Worm (Caenorhabditis elegans) whole organism, L2 larva: Measurements from ENCODE around the gene lbp-8.

ENCODE experiments used
- C34F6.9 ChIP-seq: fragments of 150-350 bp; optimal IDR thresholded peaks from 2 replicates; lab custom pipeline; 2014; ENCODE audit warnings: missing biosample characterization, missing genetic modification characterization
- F13H6.1 ChIP-seq: sonication (generic microtip); optimal IDR thresholded peaks from 2 replicates; lab custom pipeline; 2016; ENCODE audit warnings: missing genetic modification characterization, missing compliant biosample characterization
- R02D3.7 ChIP-seq: fragments of 150-350 bp; optimal IDR thresholded peaks from 2 replicates; lab custom pipeline; 2014; ENCODE audit warnings: missing biosample characterization, missing genetic modification characterization
- Y55F3AM.14 ChIP-seq: fragments of 200-800 bp; sonication (Bioruptor generic); optimal IDR thresholded peaks from 2 replicates; lab custom pipeline; 2018; ENCODE audit warnings: mild to moderate bottlenecking, missing genetic modification characterization, missing compliant biosample characterization
- alr-1 ChIP-seq: fragments of 150-350 bp; optimal IDR thresholded peaks from 2 replicates; lab custom pipeline; 2014; ENCODE audit warnings: missing biosample characterization, missing genetic modification characterization
- aly-2 ChIP-seq: fragments of 150-350 bp; optimal IDR thresholded peaks from 2 replicates; lab custom pipeline; 2014; ENCODE audit warnings: missing biosample characterization, missing genetic modification characterization
- ama-1 ChIP-seq: fragments of 150-350 bp; optimal IDR thresholded peaks from 2 replicates; lab custom pipeline; 2018; ENCODE audit warnings: inconsistent platforms
- blmp-1 ChIP-seq: sonication (generic microtip); optimal IDR thresholded peaks from 2 replicates; lab custom pipeline; 2017; ENCODE audit warnings: missing genetic modification characterization, mild to moderate bottlenecking, missing compliant biosample characterization, antibody characterized with exemption, moderate library complexity; ENCODE audit not compliant: insufficient read depth
- ceh-82 ChIP-seq: fragments of 150-350 bp; optimal IDR thresholded peaks from 2 replicates; lab custom pipeline; 2014; ENCODE audit warnings: missing biosample characterization, missing genetic modification characterization
- crh-2 ChIP-seq: sonication (generic microtip); optimal IDR thresholded peaks from 2 replicates; lab custom pipeline; 2017; ENCODE audit warnings: missing biosample characterization, missing genetic modification characterization
- egl-27 ChIP-seq: sonication (generic microtip); optimal IDR thresholded peaks from 3 replicates; lab custom pipeline; 2017; ENCODE audit warnings: missing biosample characterization, missing genetic modification reagents, missing genetic modification characterization
- elt-1 ChIP-seq: fragments of 150-350 bp; optimal IDR thresholded peaks from 2 replicates; lab custom pipeline; 2014; ENCODE audit warnings: missing biosample characterization, missing genetic modification characterization
- fos-1 ChIP-seq: fragments of 150-350 bp; optimal IDR thresholded peaks from 2 replicates; lab custom pipeline; 2014; ENCODE audit warnings: missing biosample characterization, missing genetic modification characterization
- gmeb-1 ChIP-seq: fragments of 150-350 bp; optimal IDR thresholded peaks from 2 replicates; lab custom pipeline; 2014; ENCODE audit warnings: missing biosample characterization, missing genetic modification characterization
- lin-11 ChIP-seq: fragments of 150-350 bp; sonication (generic microtip); optimal IDR thresholded peaks from 2 replicates; lab custom pipeline; 2014; ENCODE audit warnings: missing biosample characterization, missing genetic modification characterization, inconsistent platforms, mixed read lengths
- lin-13 ChIP-seq: fragments of 150-350 bp; optimal IDR thresholded peaks from 2 replicates; lab custom pipeline; 2014; ENCODE audit warnings: missing biosample characterization, missing genetic modification reagents, missing genetic modification characterization
- lin-39 ChIP-seq: fragments of 150-350 bp; optimal IDR thresholded peaks from 2 replicates; lab custom pipeline; 2014; ENCODE audit warnings: missing biosample characterization, missing genetic modification reagents, missing genetic modification characterization
- lsy-2 ChIP-seq, 2 experiments: fragments of 150-350 bp in 1 of 2; sonication (generic microtip) in 1 of 2; optimal IDR thresholded peaks; 2 replicates each; lab custom pipeline; 2014 to 2017; ENCODE audit warnings: missing biosample characterization in 2 of 2, missing genetic modification characterization in 2 of 2
- mab-5 ChIP-seq: fragments of 150-350 bp; optimal IDR thresholded peaks from 2 replicates; lab custom pipeline; 2014; ENCODE audit warnings: missing biosample characterization, missing genetic modification characterization
- mbf-1 ChIP-seq: sonication (generic microtip); optimal IDR thresholded peaks from 2 replicates; lab custom pipeline; 2017; ENCODE audit warnings: missing biosample characterization, missing genetic modification characterization
- mdl-1 ChIP-seq, 2 experiments: fragments of 150-350 bp in 1 of 2; sonication (generic microtip) in 1 of 2; optimal IDR thresholded peaks; 2 replicates each; lab custom pipeline; 2017; ENCODE audit warnings: missing biosample characterization in 2 of 2, missing genetic modification characterization in 2 of 2
- nhr-10 ChIP-seq: sonication (generic microtip); optimal IDR thresholded peaks from 2 replicates; lab custom pipeline; 2017; ENCODE audit warnings: missing biosample characterization, missing genetic modification characterization
- nhr-11 ChIP-seq: fragments of 150-350 bp; optimal IDR thresholded peaks from 2 replicates; lab custom pipeline; 2014; ENCODE audit warnings: missing biosample characterization, missing genetic modification characterization
- nhr-12 ChIP-seq: fragments of 150-350 bp; optimal IDR thresholded peaks from 2 replicates; lab custom pipeline; 2014; ENCODE audit warnings: missing biosample characterization, missing genetic modification characterization
- nhr-129 ChIP-seq: fragments of 150-350 bp; optimal IDR thresholded peaks from 2 replicates; lab custom pipeline; 2014; ENCODE audit warnings: missing biosample characterization, missing genetic modification characterization
- nhr-21 ChIP-seq: fragments of 150-350 bp; optimal IDR thresholded peaks from 2 replicates; lab custom pipeline; 2014; ENCODE audit warnings: missing biosample characterization, missing genetic modification characterization
- nhr-23 ChIP-seq: fragments of 150-350 bp; optimal IDR thresholded peaks from 2 replicates; lab custom pipeline; 2014; ENCODE audit warnings: missing biosample characterization, missing genetic modification reagents, missing genetic modification characterization
- nhr-237 ChIP-seq: fragments of 150-350 bp; optimal IDR thresholded peaks from 2 replicates; lab custom pipeline; 2014; ENCODE audit warnings: missing biosample characterization, missing genetic modification characterization
- nhr-25 ChIP-seq: fragments of 150-350 bp; sonication (generic microtip); optimal IDR thresholded peaks from 3 replicates; lab custom pipeline; 2014; ENCODE audit warnings: missing biosample characterization, missing genetic modification characterization
- nhr-77 ChIP-seq: fragments of 150-350 bp; optimal IDR thresholded peaks from 2 replicates; lab custom pipeline; 2014; ENCODE audit warnings: missing biosample characterization, missing genetic modification characterization
- peb-1 ChIP-seq: fragments of 150-350 bp; optimal IDR thresholded peaks from 2 replicates; lab custom pipeline; 2014; ENCODE audit warnings: missing biosample characterization, missing genetic modification characterization
- sem-4 ChIP-seq: fragments of 150-350 bp; optimal IDR thresholded peaks from 2 replicates; lab custom pipeline; 2014; ENCODE audit warnings: missing biosample characterization, missing genetic modification reagents, missing genetic modification characterization
- skn-1 ChIP-seq: sonication (generic microtip); optimal IDR thresholded peaks from 2 replicates; lab custom pipeline; 2017; ENCODE audit warnings: missing biosample characterization, missing genetic modification characterization
- sma-3 ChIP-seq: sonication (generic microtip); optimal IDR thresholded peaks from 2 replicates; lab custom pipeline; 2016; ENCODE audit warnings: missing genetic modification reagents, missing genetic modification characterization, missing compliant biosample characterization
- sma-9 ChIP-seq, 2 experiments: fragments of 150-350 bp in 1 of 2; sonication (generic microtip) in 1 of 2; optimal IDR thresholded peaks; 2 replicates each; lab custom pipeline; 2014 to 2016; ENCODE audit warnings: missing genetic modification characterization in 2 of 2, mild to moderate bottlenecking in 1 of 2, missing biosample characterization in 1 of 2, missing compliant biosample characterization in 1 of 2, missing genetic modification reagents in 1 of 2, moderate library complexity in 1 of 2
- snpc-4 ChIP-seq: fragments of 150-350 bp; optimal IDR thresholded peaks from 2 replicates; lab custom pipeline; 2014; ENCODE audit warnings: missing biosample characterization, missing genetic modification characterization
- unc-55 ChIP-seq: fragments of 150-350 bp; sonication (generic microtip); optimal IDR thresholded peaks from 3 replicates; lab custom pipeline; 2014; ENCODE audit warnings: missing biosample characterization, missing genetic modification reagents, missing genetic modification characterization
- unc-62 ChIP-seq: fragments of 150-350 bp; optimal IDR thresholded peaks from 2 replicates; lab custom pipeline; 2014; ENCODE audit warnings: missing biosample characterization, missing genetic modification reagents, missing genetic modification characterization
- ztf-1 ChIP-seq: fragments of 200-800 bp; sonication (Bioruptor generic); conservative IDR thresholded peaks from 2 replicates; pipeline ENCODE4 v1.3.6; 2022; ENCODE audit warnings: missing genetic modification characterization, missing compliant biosample characterization
- ztf-11 ChIP-seq: sonication (generic microtip); optimal IDR thresholded peaks from 2 replicates; lab custom pipeline; 2017; ENCODE audit warnings: missing biosample characterization, missing genetic modification characterization
- ztf-4 ChIP-seq: fragments of 150-350 bp; optimal IDR thresholded peaks from 2 replicates; lab custom pipeline; 2014; ENCODE audit warnings: missing biosample characterization, missing genetic modification characterization

lbp-8 gene

DNA sequence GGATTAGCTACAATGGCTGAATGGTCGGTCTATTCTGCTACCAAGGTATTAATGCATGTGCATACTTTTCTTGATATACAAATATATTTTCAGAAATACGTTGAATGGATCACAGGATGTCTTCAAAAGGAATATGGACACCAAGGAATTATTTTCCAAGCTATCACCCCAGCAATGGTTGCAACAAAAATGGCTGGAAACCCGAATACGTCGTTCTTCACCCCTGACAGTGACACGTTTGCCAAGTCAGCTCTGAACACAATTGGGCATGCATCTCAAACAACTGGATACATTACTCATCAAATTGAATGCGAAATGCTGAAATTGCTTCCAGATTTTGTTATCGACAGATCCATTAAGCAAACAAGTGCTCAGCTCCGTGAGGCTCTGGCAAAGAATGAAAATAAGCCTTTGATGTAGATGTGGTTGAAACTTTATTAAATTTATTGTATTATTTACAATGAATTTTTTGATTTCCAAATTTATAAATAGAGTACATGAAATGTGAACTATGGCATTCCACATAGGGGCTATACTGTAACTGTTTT is 17.1 kb downstream of the lbp-8 start (continued):
- TF ChIP-seq crh-2, result peak; percentile 62
- TF ChIP-seq alr-1 (tag; lab: Kevin White, UChicago), result no peak
- TF ChIP-seq sem-4 (tag; lab: Kevin White, UChicago), result peak; percentile 17
- TF ChIP-seq ama-1 (lab: Kevin White, UChicago), result peak; percentile 96
- no peak for TF ChIP-seq peb-1 (tag; lab: Kevin White, UChicago)
- no peak for TF ChIP-seq mbf-1 (tag; lab: Kevin White, UChicago)
- no peak for TF ChIP-seq elt-1 (tag; lab: Kevin White, UChicago)
- TF ChIP-seq aly-2 (tag; lab: Kevin White, UChicago), result no peak
- peak; percentile 62 for TF ChIP-seq sma-3
- TF ChIP-seq F13H6.1 (tag; lab: Kevin White, UChicago), result peak; percentile 11
- TF ChIP-seq nhr-129 (tag; lab: Kevin White, UChicago), result peak; percentile 58
- TF ChIP-seq nhr-11 (tag; lab: Kevin White, UChicago), result no peak
- peak; percentile 22 for TF ChIP-seq nhr-25 (tag; lab: Kevin White, UChicago)
- no peak for TF ChIP-seq nhr-23 (tag; lab: Kevin White, UChicago)
- TF ChIP-seq nhr-21 (tag; lab: Kevin White, UChicago), result peak; percentile 46
- peak; percentile 42 for TF ChIP-seq sma-9 (GFP tag; optimal IDR thresholded peaks at IDR 0.05; lab: Kevin White, UChicago)
- TF ChIP-seq sma-9 (tag; optimal IDR thresholded peaks at IDR 0.05; lab: Kevin White, UChicago), result no peak
- TF ChIP-seq unc-62, result no peak
- TF ChIP-seq ztf-11, result no peak
- TF ChIP-seq snpc-4 (tag; lab: Kevin White, UChicago), result no peak

- TF ChIP-seq snpc-4 (tag; lab: Kevin White, UChicago) (no peak), lsy-2 (tag; optimal IDR thresholded peaks at IDR 0.05; lab: Kevin White, UChicago) (peak in 1 of 2 experiments; percentile 38), ceh-82 (tag; lab: Kevin White, UChicago) (no peak), unc-55 (GFP tag; lab: Kevin White, UChicago) (no peak), Y55F3AM.14 (peak; percentile 29), ztf-4 (peak; percentile 66), blmp-1 (tag; lab: Kevin White, UChicago) (no peak), unc-62 (no peak), sem-4 (tag; lab: Kevin White, UChicago) (no peak), aly-2 (tag; lab: Kevin White, UChicago) (no peak), ztf-1 (GFP tag; lab: Robert Waterston, UW) (no peak), lin-13 (GFP tag; lab: Kevin White, UChicago) (no peak), sma-9 (GFP tag; optimal IDR thresholded peaks at IDR 0.05; lab: Kevin White, UChicago) (peak; percentile 8), sma-9 (tag; optimal IDR thresholded peaks at IDR 0.05; lab: Kevin White, UChicago) (no peak), sma-3 (no peak), nhr-77 (no peak), elt-1 (tag; lab: Kevin White, UChicago) (no peak), ama-1 (lab: Kevin White, UChicago) (peak; percentile 92)
Observed at ce11 chrV:13908120-13908915, 17.7 kb downstream of the lbp-8 start.

- TF ChIP-seq ama-1 (lab: Kevin White, UChicago) (no peak), R02D3.7 (tag; lab: Kevin White, UChicago) (no peak)
Observed at ce11 chrV:13908916-13909176, 18.3 kb downstream of the lbp-8 start, which contains the start of gene C06B3.6. Gene C06B3.6, minus strand, starts transcription at chrV:13908967.

ce11 chrV:13909400-13909799 is 18.8 kb downstream of the lbp-8 start, which contains the start of gene C06B3.7:
Gene C06B3.7, plus strand, starts transcription at chrV:13909686.
- TF ChIP-seq nhr-237 (tag; lab: Kevin White, UChicago) (no peak), C34F6.9 (tag; lab: Kevin White, UChicago) (peak; percentile 91), nhr-10 (tag; lab: Kevin White, UChicago) (no peak), sma-9 (GFP tag; optimal IDR thresholded peaks at IDR 0.05; lab: Kevin White, UChicago) (peak; percentile 96), sma-9 (tag; optimal IDR thresholded peaks at IDR 0.05; lab: Kevin White, UChicago) (no peak), fos-1 (peak; percentile 77), snpc-4 (tag; lab: Kevin White, UChicago) (peak; percentile 46), nhr-21 (tag; lab: Kevin White, UChicago) (peak; percentile 93), nhr-12 (tag; lab: Kevin White, UChicago) (no peak), lin-39 (tag; lab: Kevin White, UChicago) (no peak), nhr-129 (tag; lab: Kevin White, UChicago) (peak; percentile 99), gmeb-1 (tag; lab: Kevin White, UChicago) (peak; percentile 61), ama-1 (lab: Kevin White, UChicago) (peak; percentile 75), aly-2 (tag; lab: Kevin White, UChicago) (no peak), mab-5 (tag; lab: Kevin White, UChicago) (peak; percentile 24), lin-11 (tag; lab: Kevin White, UChicago) (no peak), lsy-2 (tag; optimal IDR thresholded peaks at IDR 0.05; lab: Kevin White, UChicago) (peak; percentile 15 to 89), nhr-23 (tag; lab: Kevin White, UChicago) (no peak), F13H6.1 (tag; lab: Kevin White, UChicago) (peak; percentile 65), skn-1 (peak; percentile 21), ztf-1 (GFP tag; lab: Robert Waterston, UW) (no peak), egl-27 (peak; percentile 45), mbf-1 (tag; lab: Kevin White, UChicago) (no peak), unc-55 (GFP tag; lab: Kevin White, UChicago) (peak; percentile 73), blmp-1 (tag; lab: Kevin White, UChicago) (peak; percentile 55), sma-3 (peak; percentile 88), sem-4 (tag; lab: Kevin White, UChicago) (peak; percentile 85), crh-2 (peak; percentile 95), ztf-4 (peak; percentile 75), nhr-25 (tag; lab: Kevin White, UChicago) (peak; percentile 93), ztf-11 (no peak), mdl-1 (tag; optimal IDR thresholded peaks at IDR 0.05; lab: Kevin White, UChicago) (peak in 1 of 2 experiments; percentile 74)
